Worm (Caenorhabditis elegans): ENCODE results near the gene Y67H2A.10.

DNA sequence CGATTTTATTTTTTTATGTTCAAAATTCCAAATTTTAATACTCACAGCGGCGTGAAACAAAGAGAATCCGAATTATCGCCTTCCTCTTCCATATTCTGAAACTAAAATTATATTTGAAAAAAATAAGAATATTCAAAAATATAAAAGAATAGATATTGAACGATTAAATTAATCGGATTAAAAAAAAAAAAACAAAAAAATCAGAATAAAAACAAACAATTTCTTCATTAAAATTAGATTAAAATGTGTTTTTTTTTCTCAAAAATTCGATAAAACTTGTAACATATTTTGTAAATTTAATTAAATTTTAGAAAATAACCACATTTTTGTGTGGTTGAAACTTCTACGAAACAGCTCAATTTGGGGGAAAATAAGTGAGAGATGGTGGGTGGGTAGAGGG is 6.5 kb downstream of the Y67H2A.10 start, which contains the start of gene cpsf-3:
- no peak for TF ChIP-seq W03F9.2 (tag; optimal IDR thresholded peaks at IDR 0.05)
- no peak for TF ChIP-seq dao-5 (tag; optimal IDR thresholded peaks at IDR 0.05)
- no peak for TF ChIP-seq him-1 (tag; optimal IDR thresholded peaks at IDR 0.05)
